Fruit fly (Drosophila melanogaster): ENCODE results near the gene CG10375.

The CG10375 gene

DNA sequence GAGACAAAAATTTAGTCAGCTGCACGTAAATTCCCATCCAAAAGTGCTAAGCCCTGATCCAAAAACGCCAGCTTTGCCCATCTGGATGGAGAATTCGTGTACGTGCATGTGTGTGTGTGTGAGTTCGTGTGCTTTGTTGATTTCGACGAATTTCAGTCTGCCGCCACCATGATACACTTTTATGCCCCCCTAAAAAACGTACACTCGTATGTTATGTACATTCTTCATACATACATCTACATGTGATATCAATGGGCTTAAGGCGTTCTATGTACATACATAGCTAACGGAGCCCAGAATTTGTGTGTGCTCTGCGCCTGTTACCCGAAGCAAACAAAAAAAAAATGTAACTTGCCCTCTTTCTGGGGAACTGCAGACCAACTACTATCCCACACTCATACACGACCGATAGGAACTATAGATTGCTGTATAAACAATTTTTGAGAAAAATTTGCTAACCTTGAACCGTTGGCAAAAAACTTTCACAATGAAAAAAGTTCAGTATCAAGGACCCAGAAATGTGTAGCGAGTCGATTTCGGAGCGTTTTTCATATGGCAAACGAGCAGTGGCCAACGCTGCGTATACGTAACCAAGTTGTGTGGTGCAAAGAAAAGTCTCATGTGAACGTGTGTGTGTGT, 41.7 kb upstream of the CG10375 start (continued):
- TF ChIP-seq CG9437 (GFP tag; optimal IDR thresholded peaks at IDR 0.05) (peak; percentile 26), dan (GFP tag; IDR thresholded peaks at IDR 0.05) (no peak), odd (GFP tag; optimal IDR thresholded peaks at IDR 0.05) (no peak), vfl (GFP tag; optimal IDR thresholded peaks at IDR 0.05) (no peak), CG4360 (GFP tag; IDR thresholded peaks at IDR 0.05) (no peak), CG32532 (GFP tag; IDR thresholded peaks at IDR 0.05) (no peak), cato (GFP tag; optimal IDR thresholded peaks at IDR 0.05; ENCODE audit: borderline replicate concordance) (no peak), so (GFP tag; IDR thresholded peaks at IDR 0.05) (0 out of 3 replicates have a peak, but pooled peaks have one; percentile 9), Blimp-1 (GFP tag; optimal IDR thresholded peaks at IDR 0.05) (peak; percentile 11), D19A (tag; optimal IDR thresholded peaks at IDR 0.05) (peak; percentile 38), twi (tag; optimal IDR thresholded peaks at IDR 0.05) (no peak)

DNA sequence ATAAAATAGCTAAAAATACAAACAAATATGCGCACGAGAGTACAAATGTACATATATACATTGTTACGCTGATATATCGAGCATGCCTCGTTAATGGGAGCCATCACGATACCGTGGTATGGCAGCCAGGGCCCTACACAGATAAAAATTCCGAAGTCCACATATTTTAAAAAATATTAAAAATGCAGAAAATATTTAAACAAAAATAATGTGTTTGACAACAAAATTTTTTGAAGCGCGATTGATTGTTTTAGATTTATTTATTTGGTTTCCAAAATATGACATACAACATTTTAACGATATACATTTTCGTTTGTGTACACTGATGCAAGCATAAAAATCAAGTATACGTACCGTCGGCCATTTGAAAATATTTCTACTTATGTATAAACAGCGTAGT, 40.8 kb upstream of the CG10375 start:
- no peak for TF ChIP-seq hbn (GFP tag; IDR thresholded peaks at IDR 0.05; ENCODE audit: partially characterized antibody)
- no peak for TF ChIP-seq da (GFP tag; optimal IDR thresholded peaks at IDR 0.05)
- peak; percentile 73 for TF ChIP-seq HLH54F (GFP tag; optimal IDR thresholded peaks at IDR 0.05)
- TF ChIP-seq HHEX (GFP tag; optimal IDR thresholded peaks at IDR 0.05), result peak; percentile 67
- peak; percentile 75 for TF ChIP-seq CG17829 (tag; optimal IDR thresholded peaks at IDR 0.05)
- TF ChIP-seq caup (GFP tag; optimal IDR thresholded peaks at IDR 0.05; ENCODE audit: severe bottlenecking), result peak; percentile 84
- no peak for TF ChIP-seq dan (GFP tag; IDR thresholded peaks at IDR 0.05)
- TF ChIP-seq Ada2b (GFP tag; IDR thresholded peaks at IDR 0.05), result peak; percentile 85
- TF ChIP-seq CG10267 (tag; optimal IDR thresholded peaks at IDR 0.05), result peak; percentile 63
- no peak for TF ChIP-seq Sin3A (optimal IDR thresholded peaks at IDR 0.05)
- peak; percentile 76 for TF ChIP-seq Ets65A (GFP tag)
- peak; percentile 61 for TF ChIP-seq tio (GFP tag; optimal IDR thresholded peaks at IDR 0.05)
- no peak for TF ChIP-seq Hr39 (optimal IDR thresholded peaks at IDR 0.05)
- TF ChIP-seq Sry-δ (GFP tag; optimal IDR thresholded peaks at IDR 0.05), result peak; percentile 14
- no peak for TF ChIP-seq fru (optimal IDR thresholded peaks at IDR 0.05)
- TF ChIP-seq phol (tag; optimal IDR thresholded peaks at IDR 0.05), result peak; percentile 69
- no peak for TF ChIP-seq CG7963 (GFP tag; IDR thresholded peaks at IDR 0.05; ENCODE audit: partially characterized antibody)
- TF ChIP-seq grau (tag; optimal IDR thresholded peaks at IDR 0.05), result peak; percentile 87
- TF ChIP-seq tna (GFP tag; IDR thresholded peaks at IDR 0.05; ENCODE audit: partially characterized antibody), result no peak
- peak; percentile 64; the same call in 1 of the 3 replicates for TF ChIP-seq ken (GFP tag; IDR thresholded peaks at IDR 0.05)
- TF ChIP-seq fd102C (GFP tag; optimal IDR thresholded peaks at IDR 0.05), result no peak
- peak; percentile 66 for TF ChIP-seq CG16815 (GFP tag; optimal IDR thresholded peaks at IDR 0.05)
- peak; percentile 77 for TF ChIP-seq CG10366 (GFP tag; IDR thresholded peaks at IDR 0.05)
- TF ChIP-seq Hr3 (GFP tag; optimal IDR thresholded peaks at IDR 0.05), result peak; percentile 66
- TF ChIP-seq Nf-YB (GFP tag; optimal IDR thresholded peaks at IDR 0.05), result peak; percentile 64
- TF ChIP-seq CG3838 (GFP tag; optimal IDR thresholded peaks at IDR 0.05), result peak; percentile 30
- peak; percentile 78 for TF ChIP-seq CG6854 (GFP tag; optimal IDR thresholded peaks at IDR 0.05)
- TF ChIP-seq ham (GFP tag; IDR thresholded peaks at IDR 0.05), result peak; percentile 75; the same call in 1 of the 2 replicates
- no peak for TF ChIP-seq lola (GFP tag; optimal IDR thresholded peaks at IDR 0.05)
- TF ChIP-seq Poxn (GFP tag; IDR thresholded peaks at IDR 0.05), result no peak; the same call in 1 of the 2 replicates
- TF ChIP-seq schlank (tag; optimal IDR thresholded peaks at IDR 0.05), result peak; percentile 72
- TF ChIP-seq CG4328 (GFP tag; optimal IDR thresholded peaks at IDR 0.05), result no peak
- TF ChIP-seq NfI (GFP tag; optimal IDR thresholded peaks at IDR 0.05), result peak; percentile 65
- TF ChIP-seq Max (GFP tag; optimal IDR thresholded peaks at IDR 0.05), result peak; percentile 70
- peak; percentile 1 for TF ChIP-seq CG9876 (GFP tag; optimal IDR thresholded peaks at IDR 0.05)
- no peak for TF ChIP-seq Opbp (GFP tag; IDR thresholded peaks at IDR 0.05; ENCODE audit: partially characterized antibody)
- TF ChIP-seq peb (GFP tag; IDR thresholded peaks at IDR 0.05), result no peak
- peak; percentile 29 for TF ChIP-seq D19A (tag; optimal IDR thresholded peaks at IDR 0.05)
- TF ChIP-seq Mad (GFP tag; optimal IDR thresholded peaks at IDR 0.05), result peak; percentile 49
- peak; percentile 95 for TF ChIP-seq Med (GFP tag)

Data from whole organism, embryonic.